Worm (Caenorhabditis elegans): ENCODE data around the gene sri-4.

Gene sri-4

ce11 chrV:724470-724890 lies 23.7 kb upstream of the sri-4 start:
- no peak for TF ChIP-seq unc-130 (tag; optimal IDR thresholded peaks at IDR 0.05)
- no peak for TF ChIP-seq nhr-237 (tag; optimal IDR thresholded peaks at IDR 0.05)
- no peak for TF ChIP-seq ztf-4 (tag; optimal IDR thresholded peaks at IDR 0.05)
- peak; percentile 60 for TF ChIP-seq ama-1 (optimal IDR thresholded peaks at IDR 0.05)
- no peak for TF ChIP-seq lin-39 (tag; optimal IDR thresholded peaks at IDR 0.05)
- TF ChIP-seq pag-3 (tag; optimal IDR thresholded peaks at IDR 0.05; ENCODE audit: borderline replicate concordance, insufficient read depth) = no peak
- peak; percentile 8 for TF ChIP-seq elt-2 (tag; optimal IDR thresholded peaks at IDR 0.05)
- TF ChIP-seq lin-13 (GFP tag; optimal IDR thresholded peaks at IDR 0.05) = no peak
- TF ChIP-seq efl-1 (optimal IDR thresholded peaks at IDR 0.05) = no peak
- TF ChIP-seq efl-1 (GFP tag; optimal IDR thresholded peaks at IDR 0.05 in 1 of 2) = peak in 1 of 2 experiments; percentile 93
- TF ChIP-seq fkh-8 (tag; optimal IDR thresholded peaks at IDR 0.05) = no peak
- peak; percentile 10 for TF ChIP-seq lir-3 (tag; optimal IDR thresholded peaks at IDR 0.05; ENCODE audit: poor library complexity)
- no peak for TF ChIP-seq snpc-4 (tag; optimal IDR thresholded peaks at IDR 0.05)
- peak; percentile 9 for TF ChIP-seq rnt-1 (tag; optimal IDR thresholded peaks at IDR 0.05)
- no peak for TF ChIP-seq fos-1 (tag; optimal IDR thresholded peaks at IDR 0.05)
- peak; percentile 56 for TF ChIP-seq nhr-90 (tag; optimal IDR thresholded peaks at IDR 0.05; ENCODE audit: poor library complexity)
- TF ChIP-seq egl-27 (tag; optimal IDR thresholded peaks at IDR 0.05) = no peak
- TF ChIP-seq lsy-2 (tag; optimal IDR thresholded peaks at IDR 0.05) = no peak
- TF ChIP-seq aly-2 (tag; optimal IDR thresholded peaks at IDR 0.05) = peak; percentile 97
- TF ChIP-seq elt-3 (tag; optimal IDR thresholded peaks at IDR 0.05) = no peak
- TF ChIP-seq zag-1 (tag; optimal IDR thresholded peaks at IDR 0.05) = no peak

- TF ChIP-seq lsy-2 (tag; optimal IDR thresholded peaks at IDR 0.05) (no peak), C16A3.4 (tag; optimal IDR thresholded peaks at IDR 0.05) (peak; percentile 32), C34B4.2 (tag; optimal IDR thresholded peaks at IDR 0.05) (no peak), tlp-1 (tag; optimal IDR thresholded peaks at IDR 0.05) (no peak), ama-1 (optimal IDR thresholded peaks at IDR 0.05) (peak; percentile 92), tbx-2 (tag; optimal IDR thresholded peaks at IDR 0.05) (no peak), skn-1 (tag; optimal IDR thresholded peaks at IDR 0.05) (no peak), unc-62 (GFP tag; optimal IDR thresholded peaks at IDR 0.05) (no peak), efl-3 (GFP tag; optimal IDR thresholded peaks at IDR 0.05) (no peak), irx-1 (tag; optimal IDR thresholded peaks at IDR 0.05) (no peak), ceh-8 (GFP tag; optimal IDR thresholded peaks at IDR 0.05) (no peak), snpc-4 (tag; optimal IDR thresholded peaks at IDR 0.05) (no peak), efl-1 (optimal IDR thresholded peaks at IDR 0.05) (no peak), efl-1 (GFP tag; optimal IDR thresholded peaks at IDR 0.05 in 1 of 2) (peak in 1 of 2 experiments; percentile 84), ztf-4 (tag; optimal IDR thresholded peaks at IDR 0.05) (no peak), vab-15 (tag; optimal IDR thresholded peaks at IDR 0.05) (no peak), alr-1 (tag; optimal IDR thresholded peaks at IDR 0.05; ENCODE audit: borderline replicate concordance) (no peak), aly-2 (tag; optimal IDR thresholded peaks at IDR 0.05) (peak; percentile 34), elt-3 (tag; optimal IDR thresholded peaks at IDR 0.05) (no peak), ces-1 (GFP tag; optimal IDR thresholded peaks at IDR 0.05) (no peak), unc-86 (tag; optimal IDR thresholded peaks at IDR 0.05) (no peak), isw-1 (GFP tag; IDR thresholded peaks at IDR 0.05) (no peak), ceh-82 (tag; optimal IDR thresholded peaks at IDR 0.05) (no peak), lin-15B (tag; optimal IDR thresholded peaks at IDR 0.05) (no peak), unc-98 (GFP tag; IDR thresholded peaks at IDR 0.05) (no peak), nhr-85 (tag) (peak; percentile 49), unc-30 (tag; optimal IDR thresholded peaks at IDR 0.05) (no peak), snu-23 (GFP tag; optimal IDR thresholded peaks at IDR 0.05) (peak; percentile 27), nhr-71 (tag; optimal IDR thresholded peaks at IDR 0.05) (no peak), aha-1 (tag; optimal IDR thresholded peaks at IDR 0.05) (no peak), mef-2 (tag; optimal IDR thresholded peaks at IDR 0.05) (no peak), hpl-2 (GFP tag; optimal IDR thresholded peaks at IDR 0.05) (no peak), nhr-12 (tag; optimal IDR thresholded peaks at IDR 0.05) (no peak), lin-39 (tag; optimal IDR thresholded peaks at IDR 0.05) (no peak), hlh-17 (GFP tag; optimal IDR thresholded peaks at IDR 0.05; ENCODE audit: borderline replicate concordance) (no peak), C04F5.9 (tag; optimal IDR thresholded peaks at IDR 0.05) (peak; percentile 31), sup-37 (GFP tag; optimal IDR thresholded peaks at IDR 0.05) (peak; percentile 5)
Observed at ce11 chrV:724946-725806, 23.0 kb upstream of the sri-4 start.
